Worm (Caenorhabditis elegans) whole organism, L1 larva: ENCODE measurements around the gene C28D4.18.

Experiments used
- C16A3.4 ChIP-seq: fragments of 150-350 bp; optimal IDR thresholded peaks from 2 replicates; lab custom pipeline; 2014; ENCODE audit warnings: missing biosample characterization, missing genetic modification characterization
- C34B4.2 ChIP-seq: sonication (generic microtip); optimal IDR thresholded peaks from 2 replicates; lab custom pipeline; 2017; ENCODE audit warnings: mild to moderate bottlenecking, missing genetic modification characterization, missing compliant biosample characterization
- alr-1 ChIP-seq: fragments of 200-800 bp; sonication (Bioruptor generic); optimal IDR thresholded peaks from 2 replicates; lab custom pipeline; 2018; ENCODE audit warnings: borderline replicate concordance, mild to moderate bottlenecking, missing genetic modification characterization, missing compliant biosample characterization
- ama-1 ChIP-seq: fragments of 150-350 bp; optimal IDR thresholded peaks from 2 replicates; lab custom pipeline; 2014
- blmp-1 ChIP-seq: fragments of 150-350 bp; optimal IDR thresholded peaks from 2 replicates; lab custom pipeline; 2014; ENCODE audit warnings: missing biosample characterization, missing genetic modification characterization
- ceh-8 ChIP-seq: fragments of 200-800 bp; sonication (Bioruptor generic); optimal IDR thresholded peaks from 2 replicates; lab custom pipeline; 2018; ENCODE audit warnings: mild to moderate bottlenecking, missing genetic modification characterization, moderate library complexity, missing compliant biosample characterization
- ceh-88 ChIP-seq: fragments of 200-800 bp; sonication (Bioruptor generic); IDR thresholded peaks from 2 replicates; pipeline ENCODE4 v1.3.6; 2022; ENCODE audit warnings: missing genetic modification characterization, missing compliant biosample characterization
- ces-1 ChIP-seq: fragments of 150-350 bp; optimal IDR thresholded peaks from 2 replicates; lab custom pipeline; 2014; ENCODE audit warnings: missing biosample characterization, missing genetic modification reagents, missing genetic modification characterization
- efl-1 ChIP-seq, 4 experiments: fragments of 150-350 bp; optimal IDR thresholded peaks in 3 of 4; peaks in 1 of 4; 1 replicate in 1 of 4; 2 replicates in 3 of 4; lab custom pipeline; 2014; ENCODE audit warnings: missing biosample characterization in 2 of 4, missing genetic modification characterization in 2 of 4, missing genetic modification reagents in 2 of 4
- egl-27 ChIP-seq, 2 experiments: fragments of 150-350 bp in 1 of 2; sonication (generic microtip); optimal IDR thresholded peaks; 3 replicates each; lab custom pipeline; 2017 to 2018; ENCODE audit warnings: missing biosample characterization in 2 of 2, missing genetic modification characterization in 2 of 2, missing genetic modification reagents in 2 of 2
- elt-2 ChIP-seq: sonication (generic microtip); optimal IDR thresholded peaks from 2 replicates; lab custom pipeline; 2016; ENCODE audit warnings: missing genetic modification characterization, mild to moderate bottlenecking, inconsistent platforms, missing compliant biosample characterization, missing genetic modification reagents
- ets-5 ChIP-seq: fragments of 200-800 bp; sonication (Bioruptor generic); IDR thresholded peaks from 2 replicates; pipeline ENCODE4 v1.3.6; 2022; ENCODE audit warnings: missing genetic modification characterization, missing compliant biosample characterization
- fkh-8 ChIP-seq: sonication (generic microtip); optimal IDR thresholded peaks from 2 replicates; lab custom pipeline; 2016; ENCODE audit warnings: mild to moderate bottlenecking, missing genetic modification characterization, missing compliant biosample characterization
- grh-1 ChIP-seq: fragments of 200-800 bp; sonication (Bioruptor generic); IDR thresholded peaks from 2 replicates; pipeline ENCODE4 v1.3.6; 2022; ENCODE audit warnings: missing genetic modification reagents, missing genetic modification characterization, missing compliant biosample characterization
- hlh-17 ChIP-seq: fragments of 200-800 bp; sonication (Bioruptor generic); optimal IDR thresholded peaks from 2 replicates; lab custom pipeline; 2018; ENCODE audit warnings: missing genetic modification characterization, mild to moderate bottlenecking, missing compliant biosample characterization, moderate library complexity, borderline replicate concordance
- irx-1 ChIP-seq: sonication (generic microtip); optimal IDR thresholded peaks from 2 replicates; lab custom pipeline; 2016; ENCODE audit warnings: missing genetic modification characterization, missing compliant biosample characterization
- lin-14 ChIP-seq: fragments of 200-800 bp; sonication (Bioruptor generic); optimal IDR thresholded peaks from 2 replicates; lab custom pipeline; 2018; ENCODE audit warnings: mild to moderate bottlenecking, missing genetic modification characterization, moderate library complexity, missing compliant biosample characterization
- lin-35 ChIP-seq, 2 experiments: fragments of 150-350 bp; optimal IDR thresholded peaks; 2 replicates each; lab custom pipeline; 2014; ENCODE audit warnings: missing biosample characterization in 2 of 2, missing genetic modification characterization in 2 of 2, missing genetic modification reagents in 2 of 2
- lir-3 ChIP-seq: sonication (generic microtip); optimal IDR thresholded peaks from 2 replicates; lab custom pipeline; 2016; ENCODE audit warnings: mild to moderate bottlenecking, missing genetic modification characterization, moderate library complexity, missing compliant biosample characterization; ENCODE audit not compliant: poor library complexity
- lsy-2 ChIP-seq, 2 experiments: fragments of 150-350 bp; optimal IDR thresholded peaks; 2 replicates each; lab custom pipeline; 2014; ENCODE audit warnings: missing biosample characterization in 2 of 2, missing genetic modification characterization in 2 of 2
- mab-9 ChIP-seq: fragments of 200-800 bp; sonication (Bioruptor generic); IDR thresholded peaks from 2 replicates; pipeline ENCODE4 v1.3.6; 2022; ENCODE audit warnings: missing genetic modification reagents, missing genetic modification characterization, missing compliant biosample characterization
- mdl-1 ChIP-seq, 2 experiments: fragments of 150-350 bp; optimal IDR thresholded peaks; 2 replicates each; lab custom pipeline; 2014 to 2017; ENCODE audit warnings: missing biosample characterization in 2 of 2, missing genetic modification characterization in 2 of 2, inconsistent platforms in 1 of 2
- mep-1 ChIP-seq: fragments of 150-350 bp; optimal IDR thresholded peaks from 2 replicates; lab custom pipeline; 2014; ENCODE audit warnings: missing biosample characterization, missing genetic modification characterization
- nhr-19 ChIP-seq: fragments of 200-800 bp; sonication (Bioruptor generic); conservative IDR thresholded peaks from 2 replicates; pipeline ENCODE4 v1.3.6; 2022; ENCODE audit warnings: missing genetic modification characterization, missing compliant biosample characterization
- nhr-20 ChIP-seq: sonication (generic microtip); optimal IDR thresholded peaks from 2 replicates; lab custom pipeline; 2016; ENCODE audit warnings: mild to moderate bottlenecking, missing genetic modification characterization, missing compliant biosample characterization
- nhr-28 ChIP-seq: fragments of 150-350 bp; optimal IDR thresholded peaks from 2 replicates; lab custom pipeline; 2014; ENCODE audit warnings: missing biosample characterization, missing genetic modification characterization
- nhr-71 ChIP-seq: sonication (generic microtip); optimal IDR thresholded peaks from 2 replicates; lab custom pipeline; 2016; ENCODE audit warnings: mild to moderate bottlenecking, missing genetic modification characterization, moderate library complexity, missing compliant biosample characterization
- nhr-76 ChIP-seq: sonication (generic microtip); optimal IDR thresholded peaks from 2 replicates; lab custom pipeline; 2017; ENCODE audit warnings: missing biosample characterization, missing genetic modification characterization
- nhr-77 ChIP-seq: fragments of 150-350 bp; optimal IDR thresholded peaks from 2 replicates; lab custom pipeline; 2014; ENCODE audit warnings: missing biosample characterization, missing genetic modification characterization
- nhr-84 ChIP-seq: sonication (generic microtip); optimal IDR thresholded peaks from 2 replicates; lab custom pipeline; 2017; ENCODE audit warnings: missing biosample characterization, missing genetic modification characterization
- nhr-85 ChIP-seq: sonication (generic microtip); peaks from one replicate; lab custom pipeline; 2016; ENCODE audit warnings: missing genetic modification characterization, inconsistent platforms, missing compliant biosample characterization
- pqm-1 ChIP-seq: sonication (generic microtip); optimal IDR thresholded peaks from 3 replicates; lab custom pipeline; 2017; ENCODE audit warnings: missing biosample characterization, missing genetic modification characterization
- rnt-1 ChIP-seq: sonication (generic microtip); optimal IDR thresholded peaks from 2 replicates; lab custom pipeline; 2016; ENCODE audit warnings: mild to moderate bottlenecking, missing genetic modification characterization, moderate library complexity, missing compliant biosample characterization
- snu-23 ChIP-seq: sonication (generic microtip); optimal IDR thresholded peaks from 2 replicates; lab custom pipeline; 2016; ENCODE audit warnings: missing genetic modification characterization, missing compliant biosample characterization
- tbx-2 ChIP-seq: sonication (generic microtip); optimal IDR thresholded peaks from 2 replicates; lab custom pipeline; 2016; ENCODE audit warnings: missing genetic modification characterization, missing compliant biosample characterization
- tlp-1 ChIP-seq: fragments of 150-350 bp; optimal IDR thresholded peaks from 2 replicates; lab custom pipeline; 2014; ENCODE audit warnings: missing biosample characterization, missing genetic modification characterization
- unc-30 ChIP-seq: sonication (generic microtip); optimal IDR thresholded peaks from 2 replicates; lab custom pipeline; 2017; ENCODE audit warnings: missing biosample characterization, missing genetic modification characterization
- unc-86 ChIP-seq: sonication (generic microtip); optimal IDR thresholded peaks from 2 replicates; lab custom pipeline; 2016; ENCODE audit warnings: missing genetic modification characterization, missing compliant biosample characterization
- xbp-1 ChIP-seq: sonication (generic microtip); optimal IDR thresholded peaks from 2 replicates; lab custom pipeline; 2016; ENCODE audit warnings: missing genetic modification characterization, missing compliant biosample characterization
- zip-4 ChIP-seq: fragments of 200-800 bp; sonication (Bioruptor generic); optimal IDR thresholded peaks from 2 replicates; lab custom pipeline; 2018; ENCODE audit warnings: mild to moderate bottlenecking, missing genetic modification characterization, moderate library complexity, missing compliant biosample characterization

Gene C28D4.18

DNA sequence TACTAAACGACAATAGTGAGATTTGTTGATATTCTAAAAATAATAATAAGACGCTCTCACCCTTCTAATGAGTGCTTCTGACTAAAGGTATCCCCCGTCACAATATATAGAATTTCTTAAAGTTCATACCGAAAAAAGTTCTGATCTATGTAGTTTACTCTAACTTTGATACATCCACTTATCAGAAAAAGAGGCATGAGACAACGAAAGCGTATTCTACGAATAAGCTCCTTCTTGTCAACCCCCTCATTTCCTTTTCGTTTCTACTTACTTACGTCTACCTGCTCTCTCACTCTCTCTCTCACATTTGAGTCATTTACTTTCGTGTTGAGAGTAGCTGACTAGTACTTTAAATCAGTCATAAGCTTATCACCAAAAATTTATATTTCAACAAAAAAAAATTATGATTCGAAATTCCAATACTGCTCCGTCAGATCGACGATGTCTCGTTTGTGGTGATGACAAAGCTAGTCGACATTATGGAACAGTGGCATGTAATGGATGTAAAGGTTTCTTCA lies 447 bp downstream of the C28D4.18 start (continued):
- TF ChIP-seq lir-3 (tag; lab: Kevin White, UChicago), result no peak
- no peak for TF ChIP-seq C16A3.4 (tag; lab: Kevin White, UChicago)
- TF ChIP-seq zip-4 (GFP tag; lab: Kevin White, UChicago), result no peak

DNA sequence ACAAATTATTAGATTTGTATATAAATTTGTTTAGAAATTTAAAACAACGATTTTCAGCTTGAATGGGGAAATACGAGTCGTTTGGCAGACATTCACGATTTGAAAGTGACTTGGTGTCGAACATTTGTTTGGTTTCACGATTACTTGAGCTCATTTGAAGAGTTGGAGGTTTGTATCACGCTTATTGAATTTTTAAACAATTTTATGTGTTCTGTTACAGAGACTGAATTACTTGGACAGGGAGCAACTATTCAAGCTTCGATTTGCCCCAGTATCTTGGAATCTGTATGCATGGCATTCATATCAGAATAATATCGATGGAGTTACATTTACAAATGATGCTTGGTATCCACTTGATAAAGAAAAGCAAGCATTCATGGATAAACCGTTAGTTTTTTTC lies 2.1 kb downstream of the C28D4.18 start:
- no peak for TF ChIP-seq lsy-2 (tag; optimal IDR thresholded peaks at IDR 0.05; lab: Kevin White, UChicago)
- no peak for TF ChIP-seq hlh-17 (GFP tag; lab: Kevin White, UChicago)
- TF ChIP-seq ces-1 (GFP tag; lab: Kevin White, UChicago), result no peak
- no peak for TF ChIP-seq unc-86 (tag; lab: Kevin White, UChicago)
- no peak for TF ChIP-seq zip-4 (GFP tag; lab: Kevin White, UChicago)
- no peak for TF ChIP-seq blmp-1 (tag; lab: Kevin White, UChicago)

DNA sequence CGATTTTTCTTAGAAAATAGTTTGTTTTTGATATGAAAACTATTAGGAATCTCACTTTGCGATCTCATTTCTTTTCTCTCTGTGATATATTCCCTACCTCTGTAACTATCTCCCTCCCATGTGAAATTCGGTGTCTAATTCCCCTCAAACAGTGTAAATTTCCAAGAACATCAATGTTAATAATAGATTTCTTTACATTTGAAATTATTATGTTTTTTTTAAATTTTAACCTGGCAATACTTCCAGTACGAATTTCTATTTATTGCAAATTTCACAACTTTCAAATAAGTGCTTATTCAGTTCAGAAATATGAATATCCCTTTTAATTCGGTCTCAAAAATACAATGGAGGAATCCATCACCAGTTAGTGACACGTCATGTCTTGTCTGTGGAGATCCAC lies 3.3 kb downstream of the C28D4.18 start, which contains the start of gene nhr-100:
Gene nhr-100 (plus strand): TSS at position 301 of the 400 bp plus-strand sequence.
- TF ChIP-seq mab-9 (GFP tag; lab: Robert Waterston, UW) (no peak), egl-27 (tag; optimal IDR thresholded peaks at IDR 0.05; lab: Kevin White, UChicago) (no peak), ceh-8 (no peak), snu-23 (GFP tag; lab: Kevin White, UChicago) (no peak), nhr-77 (no peak), zip-4 (GFP tag; lab: Kevin White, UChicago) (no peak), pqm-1 (tag; lab: Kevin White, UChicago) (no peak), nhr-28 (tag; lab: Kevin White, UChicago) (no peak), nhr-85 (tag; lab: Kevin White, UChicago) (no peak), efl-1 (optimal IDR thresholded peaks at IDR 0.05; lab: Kevin White, UChicago) (no peak), efl-1 (GFP tag; optimal IDR thresholded peaks at IDR 0.05 in 1 of 2; lab: Kevin White, UChicago) (no peak), hlh-17 (GFP tag; lab: Kevin White, UChicago) (no peak), alr-1 (tag; lab: Kevin White, UChicago) (no peak), lin-35 (GFP tag; optimal IDR thresholded peaks at IDR 0.05; lab: Kevin White, UChicago) (no peak), xbp-1 (tag; lab: Kevin White, UChicago) (no peak), mep-1 (tag; lab: Kevin White, UChicago) (no peak), irx-1 (tag; lab: Kevin White, UChicago) (no peak)

DNA sequence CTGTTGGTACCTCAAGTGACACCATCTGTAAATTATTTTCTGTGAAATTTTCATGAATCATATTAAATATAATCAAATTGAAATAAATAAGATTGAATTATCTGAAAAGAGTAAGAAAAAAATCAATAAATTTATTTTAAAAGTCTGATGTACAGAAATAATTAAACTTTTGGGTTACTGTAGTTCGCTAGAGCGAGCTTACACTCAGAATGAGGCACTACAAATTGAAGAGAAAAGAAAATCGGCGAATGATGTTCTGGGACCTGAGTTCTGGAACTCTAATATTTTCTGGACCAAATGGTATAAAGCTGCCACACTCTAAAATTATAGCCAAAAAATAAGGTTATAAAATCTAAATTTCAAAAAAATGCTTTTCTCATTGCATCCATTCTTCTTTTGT lies 8.8 kb downstream of the C28D4.18 start:
- no peak for TF ChIP-seq C16A3.4 (tag; lab: Kevin White, UChicago)
- TF ChIP-seq efl-1 (optimal IDR thresholded peaks at IDR 0.05; lab: Kevin White, UChicago), result no peak
- no peak for TF ChIP-seq efl-1 (GFP tag; optimal IDR thresholded peaks at IDR 0.05 in 1 of 2; lab: Kevin White, UChicago)
- no peak for TF ChIP-seq snu-23 (GFP tag; lab: Kevin White, UChicago)
- TF ChIP-seq ceh-88 (GFP tag; lab: Robert Waterston, UW), result no peak
- TF ChIP-seq fkh-8 (tag; lab: Kevin White, UChicago), result no peak

DNA sequence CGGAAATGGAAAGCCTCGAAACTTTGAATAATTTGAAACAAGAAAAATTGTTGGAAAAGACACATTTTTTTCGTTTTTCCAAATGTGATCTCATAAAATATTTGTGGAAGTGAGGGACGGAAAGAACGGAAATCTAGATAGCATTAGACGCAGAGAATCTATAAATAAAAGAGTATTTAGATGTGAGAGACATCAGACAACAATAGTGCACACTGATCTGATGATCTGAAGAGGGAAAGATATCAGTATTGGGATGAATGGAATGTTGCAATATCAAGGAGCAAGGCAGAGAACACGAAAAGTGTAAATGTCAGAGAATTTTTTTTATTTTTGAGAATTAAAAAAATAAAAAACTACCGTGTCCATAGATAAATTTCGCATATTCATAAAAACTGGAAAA lies 9.8 kb downstream of the C28D4.18 start:
- TF ChIP-seq blmp-1 (tag; lab: Kevin White, UChicago) (no peak), nhr-20 (tag; lab: Kevin White, UChicago) (no peak), mdl-1 (tag; optimal IDR thresholded peaks at IDR 0.05; lab: Kevin White, UChicago) (no peak), ama-1 (lab: Kevin White, UChicago) (no peak), elt-2 (tag; lab: Kevin White, UChicago) (no peak), nhr-76 (tag; lab: Kevin White, UChicago) (no peak), tbx-2 (tag; lab: Kevin White, UChicago) (no peak), efl-1 (optimal IDR thresholded peaks at IDR 0.05; lab: Kevin White, UChicago) (peak in 1 of 2 experiments; percentile 17), efl-1 (GFP tag; optimal IDR thresholded peaks at IDR 0.05 in 1 of 2; lab: Kevin White, UChicago) (no peak), lin-35 (GFP tag; optimal IDR thresholded peaks at IDR 0.05; lab: Kevin White, UChicago) (no peak), snu-23 (GFP tag; lab: Kevin White, UChicago) (no peak), lsy-2 (tag; optimal IDR thresholded peaks at IDR 0.05; lab: Kevin White, UChicago) (peak in 1 of 2 experiments; percentile 14), tlp-1 (tag; lab: Kevin White, UChicago) (no peak), mab-9 (GFP tag; lab: Robert Waterston, UW) (no peak), rnt-1 (tag; lab: Kevin White, UChicago) (peak; percentile 10), unc-30 (tag; lab: Kevin White, UChicago) (no peak), nhr-19 (GFP tag; lab: Robert Waterston, UW) (no peak; the same call in 1 of the 2 replicates), lin-14 (GFP tag; lab: Kevin White, UChicago) (peak; percentile 50), nhr-84 (no peak), grh-1 (GFP tag; lab: Robert Waterston, UW) (no peak), unc-86 (tag; lab: Kevin White, UChicago) (no peak), C34B4.2 (tag; lab: Kevin White, UChicago) (no peak), alr-1 (tag; lab: Kevin White, UChicago) (no peak), nhr-71 (tag; lab: Kevin White, UChicago) (peak; percentile 1), ets-5 (no peak), mep-1 (tag; lab: Kevin White, UChicago) (peak; percentile 1)
